Worm (Caenorhabditis elegans): ENCODE results near the gene W05H9.2.

W05H9.2 gene

ce11 chrX:6277252-6277651, 10.4 kb downstream of the W05H9.2 start:
- TF ChIP-seq elt-1 (tag; optimal IDR thresholded peaks at IDR 0.05) (peak; percentile 53), nhr-23 (tag; optimal IDR thresholded peaks at IDR 0.05) (peak; percentile 18), nhr-12 (tag; optimal IDR thresholded peaks at IDR 0.05) (no peak), nhr-25 (tag; optimal IDR thresholded peaks at IDR 0.05) (peak; percentile 93), mml-1 (tag; optimal IDR thresholded peaks at IDR 0.05) (no peak)

- TF ChIP-seq nhr-25 (tag; optimal IDR thresholded peaks at IDR 0.05) (peak; percentile 68), fkh-2 (tag; optimal IDR thresholded peaks at IDR 0.05) (no peak), pqm-1 (tag; optimal IDR thresholded peaks at IDR 0.05) (no peak), ama-1 (optimal IDR thresholded peaks at IDR 0.05) (peak; percentile 15), nhr-43 (tag; optimal IDR thresholded peaks at IDR 0.05; ENCODE audit: poor library complexity, severe bottlenecking) (no peak), nfya-1 (tag; optimal IDR thresholded peaks at IDR 0.05; ENCODE audit: insufficient read depth) (peak; percentile 13), sea-2 (GFP tag; optimal IDR thresholded peaks at IDR 0.05) (no peak)
Observed at ce11 chrX:6278296-6278695, 11.5 kb downstream of the W05H9.2 start.

DNA sequence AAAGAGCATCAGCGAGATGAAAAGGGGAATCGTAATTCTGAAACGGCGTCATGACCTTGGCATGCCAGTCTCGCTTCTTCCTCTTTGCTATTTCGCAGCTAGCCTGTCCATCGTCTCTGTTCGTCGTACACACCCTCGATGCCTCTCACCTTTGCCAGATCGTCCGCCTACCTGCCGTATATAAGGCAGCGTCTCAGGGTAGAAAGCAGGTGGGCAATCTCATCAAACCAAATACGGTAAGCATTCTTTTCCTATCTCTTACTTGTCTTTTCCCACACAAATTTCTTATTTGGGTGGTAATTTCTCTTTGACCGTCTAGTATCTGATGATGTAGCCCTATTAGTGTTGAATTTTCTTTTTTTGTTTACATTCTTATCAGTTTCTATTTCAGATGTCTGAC, 12.8 kb downstream of the W05H9.2 start, which contains the start of gene col-166:
Gene col-166, plus strand, starts transcription at position 392 of the 400 bp plus-strand sequence.
- TF ChIP-seq egl-27 (tag; optimal IDR thresholded peaks at IDR 0.05), result no peak
- no peak for TF ChIP-seq nhr-77 (tag; optimal IDR thresholded peaks at IDR 0.05)
- no peak for TF ChIP-seq fos-1 (tag; optimal IDR thresholded peaks at IDR 0.05)
- TF ChIP-seq ceh-82 (tag; optimal IDR thresholded peaks at IDR 0.05), result no peak
- no peak for TF ChIP-seq fkh-2 (tag; optimal IDR thresholded peaks at IDR 0.05)
- no peak for TF ChIP-seq tbx-2 (tag; optimal IDR thresholded peaks at IDR 0.05)
- TF ChIP-seq nhr-67 (tag; optimal IDR thresholded peaks at IDR 0.05), result no peak
- no peak for TF ChIP-seq mml-1 (tag; optimal IDR thresholded peaks at IDR 0.05)
- no peak for TF ChIP-seq nhr-23 (tag; optimal IDR thresholded peaks at IDR 0.05)
- peak; percentile 92 for TF ChIP-seq nhr-25 (tag; optimal IDR thresholded peaks at IDR 0.05)
- TF ChIP-seq pha-4 (tag; optimal IDR thresholded peaks at IDR 0.05), result no peak
- TF ChIP-seq nhr-43 (tag; optimal IDR thresholded peaks at IDR 0.05; ENCODE audit: poor library complexity, severe bottlenecking), result peak; percentile 43
- no peak for TF ChIP-seq sea-2 (GFP tag; optimal IDR thresholded peaks at IDR 0.05)
- peak; percentile 53 for TF ChIP-seq ama-1 (optimal IDR thresholded peaks at IDR 0.05)
- TF ChIP-seq lsy-12 (tag; optimal IDR thresholded peaks at IDR 0.05), result no peak
- TF ChIP-seq nhr-28 (tag; optimal IDR thresholded peaks at IDR 0.05), result no peak

DNA sequence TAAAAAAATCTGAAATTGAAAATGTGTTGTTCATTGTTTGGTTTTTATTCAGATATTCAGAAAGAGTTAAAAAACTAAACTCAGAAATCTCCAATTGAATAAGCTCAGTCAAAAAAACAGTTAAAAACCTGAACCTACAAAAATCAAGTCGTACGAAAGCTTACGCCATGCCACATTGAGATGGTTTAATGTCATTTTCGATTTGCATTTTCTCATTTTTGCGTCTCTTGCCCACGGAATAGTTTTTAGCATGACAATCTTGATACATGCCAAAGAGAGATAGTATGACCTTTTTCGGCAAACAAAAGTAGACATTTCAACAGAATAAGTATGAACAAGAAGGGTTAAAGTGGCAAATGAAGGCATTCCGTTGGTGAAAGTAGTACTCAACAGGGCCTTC, 14.2 kb downstream of the W05H9.2 start:
- TF ChIP-seq aly-2 (tag; optimal IDR thresholded peaks at IDR 0.05) (no peak), fkh-2 (tag; optimal IDR thresholded peaks at IDR 0.05) (no peak), ceh-9 (tag; optimal IDR thresholded peaks at IDR 0.05) (no peak), skn-1 (tag; optimal IDR thresholded peaks at IDR 0.05) (no peak), nhr-76 (tag; optimal IDR thresholded peaks at IDR 0.05) (no peak), elt-1 (tag; optimal IDR thresholded peaks at IDR 0.05) (no peak), pha-4 (tag; optimal IDR thresholded peaks at IDR 0.05) (no peak), eor-1 (tag; optimal IDR thresholded peaks at IDR 0.05) (no peak), lin-39 (tag; optimal IDR thresholded peaks at IDR 0.05) (no peak), sea-2 (GFP tag; optimal IDR thresholded peaks at IDR 0.05) (no peak), fkh-10 (GFP tag; optimal IDR thresholded peaks at IDR 0.05) (no peak), unc-62 (GFP tag; optimal IDR thresholded peaks at IDR 0.05) (no peak), ama-1 (optimal IDR thresholded peaks at IDR 0.05) (peak; percentile 91), ZK546.5 (tag; optimal IDR thresholded peaks at IDR 0.05) (no peak), nhr-28 (tag; optimal IDR thresholded peaks at IDR 0.05) (no peak), ztf-11 (tag; optimal IDR thresholded peaks at IDR 0.05) (no peak), ceh-16 (tag; optimal IDR thresholded peaks at IDR 0.05) (peak; percentile 19), zag-1 (tag; optimal IDR thresholded peaks at IDR 0.05) (no peak), unc-39 (tag; optimal IDR thresholded peaks at IDR 0.05) (no peak), elt-3 (tag; optimal IDR thresholded peaks at IDR 0.05) (peak in 2 of 3 experiments; percentile 7 to 15), nhr-12 (tag; optimal IDR thresholded peaks at IDR 0.05) (no peak), ceh-82 (tag; optimal IDR thresholded peaks at IDR 0.05) (peak; percentile 18), egl-27 (tag; optimal IDR thresholded peaks at IDR 0.05) (no peak), mml-1 (tag; optimal IDR thresholded peaks at IDR 0.05) (no peak), lin-15B (tag; optimal IDR thresholded peaks at IDR 0.05) (no peak), tbx-2 (tag; optimal IDR thresholded peaks at IDR 0.05) (no peak), pqm-1 (tag; optimal IDR thresholded peaks at IDR 0.05) (no peak), nhr-23 (tag; optimal IDR thresholded peaks at IDR 0.05) (no peak), ztf-4 (tag; optimal IDR thresholded peaks at IDR 0.05) (peak; percentile 69), nhr-77 (tag; optimal IDR thresholded peaks at IDR 0.05) (no peak), R02D3.7 (tag; optimal IDR thresholded peaks at IDR 0.05) (peak; percentile 6), fos-1 (tag; optimal IDR thresholded peaks at IDR 0.05) (no peak), snpc-4 (tag; optimal IDR thresholded peaks at IDR 0.05) (no peak), nhr-11 (tag; optimal IDR thresholded peaks at IDR 0.05) (no peak), elt-2 (tag; optimal IDR thresholded peaks at IDR 0.05) (no peak), nhr-237 (tag; optimal IDR thresholded peaks at IDR 0.05) (no peak), hmg-11 (tag; optimal IDR thresholded peaks at IDR 0.05) (no peak), nhr-43 (tag; optimal IDR thresholded peaks at IDR 0.05; ENCODE audit: poor library complexity, severe bottlenecking) (peak; percentile 66), nhr-25 (tag; optimal IDR thresholded peaks at IDR 0.05) (peak; percentile 91), nfya-1 (tag; optimal IDR thresholded peaks at IDR 0.05; ENCODE audit: insufficient read depth) (peak; percentile 19), mdl-1 (tag; optimal IDR thresholded peaks at IDR 0.05) (no peak), lsy-12 (tag; optimal IDR thresholded peaks at IDR 0.05) (no peak), jun-1 (tag; optimal IDR thresholded peaks at IDR 0.05) (no peak), nhr-67 (tag; optimal IDR thresholded peaks at IDR 0.05) (no peak)

All from whole organism, L3 larva.